Fruit fly (Drosophila melanogaster): ENCODE results near the gene CG7916.

- TF ChIP-seq CG8478 (optimal IDR thresholded peaks at IDR 0.05) (no peak), CTCF (optimal IDR thresholded peaks at IDR 0.05) (no peak)
Observed at dm6 chr2L:13889934-13890333, 43.4 kb downstream of the CG7916 start.
